Worm (Caenorhabditis elegans) whole organism, L3 larva: ENCODE measurements around the gene nhr-91.

ENCODE experiments used
- R02D3.7 ChIP-seq: fragments of 150-350 bp; optimal IDR thresholded peaks from 2 replicates; lab custom pipeline; 2014; ENCODE audit warnings: missing biosample characterization, missing genetic modification characterization
- ZK546.5 ChIP-seq: sonication (generic microtip); optimal IDR thresholded peaks from 2 replicates; lab custom pipeline; 2017; ENCODE audit warnings: missing biosample characterization, missing genetic modification characterization
- aly-2 ChIP-seq: fragments of 150-350 bp; optimal IDR thresholded peaks from 2 replicates; lab custom pipeline; 2014; ENCODE audit warnings: missing biosample characterization, missing genetic modification characterization
- ceh-16 ChIP-seq: sonication (generic microtip); optimal IDR thresholded peaks from 2 replicates; lab custom pipeline; 2017; ENCODE audit warnings: missing biosample characterization, missing genetic modification characterization
- ceh-28 ChIP-seq: fragments of 150-350 bp; optimal IDR thresholded peaks from 2 replicates; lab custom pipeline; 2014; ENCODE audit warnings: missing biosample characterization, missing genetic modification reagents, missing genetic modification characterization
- ceh-82 ChIP-seq: fragments of 150-350 bp; optimal IDR thresholded peaks from 2 replicates; lab custom pipeline; 2014; ENCODE audit warnings: missing biosample characterization, missing genetic modification characterization
- ceh-9 ChIP-seq: sonication (generic microtip); optimal IDR thresholded peaks from 2 replicates; lab custom pipeline; 2018; ENCODE audit warnings: missing biosample characterization, missing genetic modification characterization
- daf-12 ChIP-seq: fragments of 150-350 bp; optimal IDR thresholded peaks from 2 replicates; lab custom pipeline; 2014; ENCODE audit warnings: missing biosample characterization, missing genetic modification reagents, missing genetic modification characterization
- egl-5 ChIP-seq: fragments of 150-350 bp; optimal IDR thresholded peaks from 2 replicates; lab custom pipeline; 2017; ENCODE audit warnings: missing biosample characterization, missing genetic modification reagents, missing genetic modification characterization, inconsistent platforms
- elt-1 ChIP-seq: fragments of 150-350 bp; optimal IDR thresholded peaks from 2 replicates; lab custom pipeline; 2014; ENCODE audit warnings: missing biosample characterization, missing genetic modification characterization
- elt-2 ChIP-seq: sonication (generic microtip); optimal IDR thresholded peaks from 2 replicates; lab custom pipeline; 2016; ENCODE audit warnings: missing genetic modification reagents, mild to moderate bottlenecking, missing genetic modification characterization, missing compliant biosample characterization
- elt-3 ChIP-seq, 3 experiments: fragments of 150-350 bp in 1 of 3; sonication (generic microtip) in 2 of 3; optimal IDR thresholded peaks; 2 replicates in 2 of 3; 4 replicates in 1 of 3; lab custom pipeline; 2014 to 2017; ENCODE audit warnings: missing biosample characterization in 3 of 3, missing genetic modification characterization in 3 of 3
- eor-1 ChIP-seq, 2 experiments: fragments of 150-350 bp; optimal IDR thresholded peaks; 2 replicates each; lab custom pipeline; 2014 to 2018; ENCODE audit warnings: missing biosample characterization in 2 of 2, missing genetic modification characterization in 2 of 2
- fkh-10 ChIP-seq: sonication (generic microtip); optimal IDR thresholded peaks from 2 replicates; lab custom pipeline; 2017; ENCODE audit warnings: missing biosample characterization, missing genetic modification reagents, missing genetic modification characterization
- fkh-2 ChIP-seq: fragments of 150-350 bp; optimal IDR thresholded peaks from 2 replicates; lab custom pipeline; 2014; ENCODE audit warnings: missing biosample characterization, missing genetic modification reagents, missing genetic modification characterization
- fos-1 ChIP-seq: fragments of 150-350 bp; optimal IDR thresholded peaks from 2 replicates; lab custom pipeline; 2014; ENCODE audit warnings: missing biosample characterization, missing genetic modification characterization
- hmg-11 ChIP-seq: sonication (generic microtip); optimal IDR thresholded peaks from 2 replicates; lab custom pipeline; 2016; ENCODE audit warnings: missing genetic modification characterization, missing compliant biosample characterization
- jun-1 ChIP-seq: fragments of 150-350 bp; optimal IDR thresholded peaks from 2 replicates; lab custom pipeline; 2014; ENCODE audit warnings: missing biosample characterization, missing genetic modification reagents, missing genetic modification characterization
- lin-39 ChIP-seq: fragments of 150-350 bp; optimal IDR thresholded peaks from 2 replicates; lab custom pipeline; 2018; ENCODE audit warnings: missing biosample characterization, missing genetic modification reagents, missing genetic modification characterization
- lsy-12 ChIP-seq: sonication (generic microtip); optimal IDR thresholded peaks from 2 replicates; lab custom pipeline; 2016; ENCODE audit warnings: mild to moderate bottlenecking, missing genetic modification characterization, missing compliant biosample characterization
- nfya-1 ChIP-seq: sonication (generic microtip); optimal IDR thresholded peaks from 2 replicates; lab custom pipeline; 2017; ENCODE audit warnings: missing genetic modification characterization, mild to moderate bottlenecking, missing compliant biosample characterization, antibody characterized with exemption, moderate library complexity; ENCODE audit not compliant: insufficient read depth
- nhr-11 ChIP-seq: fragments of 150-350 bp; optimal IDR thresholded peaks from 2 replicates; lab custom pipeline; 2014; ENCODE audit warnings: missing biosample characterization, missing genetic modification characterization
- nhr-12 ChIP-seq: fragments of 150-350 bp; optimal IDR thresholded peaks from 2 replicates; lab custom pipeline; 2014; ENCODE audit warnings: missing biosample characterization, missing genetic modification characterization
- nhr-23 ChIP-seq: fragments of 150-350 bp; optimal IDR thresholded peaks from 2 replicates; lab custom pipeline; 2014; ENCODE audit warnings: missing biosample characterization, missing genetic modification reagents, missing genetic modification characterization
- nhr-237 ChIP-seq: fragments of 150-350 bp; optimal IDR thresholded peaks from 2 replicates; lab custom pipeline; 2014; ENCODE audit warnings: missing biosample characterization, missing genetic modification characterization
- nhr-25 ChIP-seq: sonication (generic microtip); optimal IDR thresholded peaks from 2 replicates; lab custom pipeline; 2017; ENCODE audit warnings: missing biosample characterization, missing genetic modification characterization
- nhr-28 ChIP-seq: fragments of 150-350 bp; optimal IDR thresholded peaks from 2 replicates; lab custom pipeline; 2014; ENCODE audit warnings: missing biosample characterization, missing genetic modification characterization
- nhr-43 ChIP-seq: sonication (generic microtip); optimal IDR thresholded peaks from 2 replicates; lab custom pipeline; 2016; ENCODE audit warnings: mild to moderate bottlenecking, missing genetic modification characterization, missing compliant biosample characterization; ENCODE audit not compliant: poor library complexity, severe bottlenecking
- nhr-67 ChIP-seq: fragments of 150-350 bp; optimal IDR thresholded peaks from 2 replicates; lab custom pipeline; 2014; ENCODE audit warnings: missing biosample characterization, missing genetic modification characterization
- nhr-76 ChIP-seq: fragments of 150-350 bp; sonication (generic microtip); optimal IDR thresholded peaks from 5 replicates; lab custom pipeline; 2014; ENCODE audit warnings: missing biosample characterization, missing genetic modification characterization
- nhr-77 ChIP-seq: fragments of 150-350 bp; optimal IDR thresholded peaks from 2 replicates; lab custom pipeline; 2014; ENCODE audit warnings: missing biosample characterization, missing genetic modification characterization
- pha-4 ChIP-seq: fragments of 150-350 bp; optimal IDR thresholded peaks from 2 replicates; lab custom pipeline; 2014; ENCODE audit warnings: missing biosample characterization, missing genetic modification reagents, missing genetic modification characterization
- pqm-1 ChIP-seq: fragments of 150-350 bp; optimal IDR thresholded peaks from 2 replicates; lab custom pipeline; 2017; ENCODE audit warnings: missing biosample characterization, missing genetic modification characterization, inconsistent platforms
- sea-2 ChIP-seq: fragments of 150-350 bp; sonication (generic microtip); optimal IDR thresholded peaks from 4 replicates; lab custom pipeline; 2014; ENCODE audit warnings: missing biosample characterization, missing genetic modification reagents, missing genetic modification characterization
- skn-1 ChIP-seq: fragments of 150-350 bp; optimal IDR thresholded peaks from 2 replicates; lab custom pipeline; 2014; ENCODE audit warnings: missing biosample characterization, missing genetic modification characterization
- tbx-2 ChIP-seq: sonication (generic microtip); optimal IDR thresholded peaks from 2 replicates; lab custom pipeline; 2016; ENCODE audit warnings: mild to moderate bottlenecking, missing genetic modification characterization, missing compliant biosample characterization
- unc-39 ChIP-seq: sonication (generic microtip); optimal IDR thresholded peaks from 4 replicates; lab custom pipeline; 2017; ENCODE audit warnings: missing biosample characterization, missing genetic modification characterization
- unc-62 ChIP-seq: fragments of 150-350 bp; sonication (generic microtip); optimal IDR thresholded peaks from 4 replicates; lab custom pipeline; 2014; ENCODE audit warnings: missing biosample characterization, missing genetic modification reagents, missing genetic modification characterization
- ztf-4 ChIP-seq: fragments of 150-350 bp; optimal IDR thresholded peaks from 2 replicates; lab custom pipeline; 2014; ENCODE audit warnings: missing biosample characterization, missing genetic modification characterization

The nhr-91 gene

DNA sequence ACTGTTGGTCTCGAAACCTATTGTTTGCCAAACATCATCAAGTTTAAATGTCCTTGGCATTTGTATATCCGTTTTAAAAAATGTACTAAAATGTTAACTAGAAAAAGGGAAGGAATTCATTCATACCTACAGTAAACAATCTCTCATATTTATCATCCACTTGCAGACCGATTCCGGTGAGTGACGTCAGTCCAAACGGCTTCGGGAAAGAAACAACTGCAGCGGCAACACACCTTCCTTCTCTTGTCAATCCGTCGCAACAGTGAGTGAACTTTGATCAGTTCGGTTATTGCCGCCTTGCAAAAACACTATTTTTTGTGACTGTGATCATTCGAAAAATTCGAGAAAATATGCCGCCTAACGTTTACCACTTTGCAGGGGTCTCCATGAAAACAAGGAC, 45.0 kb upstream of the nhr-91 start:
- TF ChIP-seq elt-1 (tag; lab: Kevin White, UChicago) (no peak), R02D3.7 (tag; lab: Kevin White, UChicago) (no peak), tbx-2 (tag; lab: Kevin White, UChicago) (no peak), nhr-76 (tag; lab: Kevin White, UChicago) (no peak), hmg-11 (tag; lab: Kevin White, UChicago) (no peak)
- TF ChIP-seq, all 47 proteins: peak for 0

DNA sequence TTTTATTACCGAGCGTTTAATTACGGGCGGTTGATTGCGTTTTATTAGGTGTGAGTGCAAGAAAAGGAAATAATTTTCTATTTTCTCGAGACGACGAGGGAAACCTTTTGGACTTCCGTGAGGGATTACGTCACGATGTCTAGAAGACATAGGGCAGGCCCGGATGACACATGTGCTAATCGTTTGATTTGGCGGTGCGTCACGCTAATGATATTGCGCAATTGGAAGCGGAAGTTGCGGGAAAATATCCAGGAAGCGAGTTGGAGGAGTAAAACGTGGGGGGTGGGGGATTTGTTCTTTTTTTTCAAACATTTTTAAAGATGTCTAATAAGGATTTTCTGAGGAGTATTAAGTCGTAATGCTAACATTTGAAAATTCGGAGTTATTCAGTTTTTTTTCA, 44.6 kb upstream of the nhr-91 start:
- TF ChIP-seq nhr-23 (tag; lab: Kevin White, UChicago) (peak; percentile 33), R02D3.7 (tag; lab: Kevin White, UChicago) (no peak), tbx-2 (tag; lab: Kevin White, UChicago) (peak; percentile 15)

DNA sequence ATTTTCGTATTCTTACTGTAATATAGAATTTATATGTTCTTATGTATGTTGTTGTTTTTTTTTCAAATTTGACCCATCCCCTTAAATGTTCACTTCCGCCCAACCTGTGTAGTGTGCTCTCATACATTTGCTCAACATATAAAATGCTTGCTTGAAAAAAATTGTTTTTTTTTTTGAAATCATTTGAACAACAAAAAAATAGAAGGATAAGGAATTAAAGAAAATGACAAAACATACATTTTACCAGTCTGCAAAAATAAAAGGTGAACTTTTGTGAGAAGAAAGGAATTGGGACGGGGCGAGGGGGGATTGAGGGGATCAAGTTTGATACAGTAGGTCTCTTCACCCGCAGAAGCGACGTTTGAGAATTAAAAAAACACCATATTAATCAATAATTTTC, 40.7 kb upstream of the nhr-91 start:
- TF ChIP-seq lsy-12 (tag; lab: Kevin White, UChicago) = peak; percentile 47
- peak; percentile 0 for TF ChIP-seq elt-2 (tag; lab: Kevin White, UChicago)
- TF ChIP-seq nfya-1 (tag; lab: Kevin White, UChicago) = no peak

DNA sequence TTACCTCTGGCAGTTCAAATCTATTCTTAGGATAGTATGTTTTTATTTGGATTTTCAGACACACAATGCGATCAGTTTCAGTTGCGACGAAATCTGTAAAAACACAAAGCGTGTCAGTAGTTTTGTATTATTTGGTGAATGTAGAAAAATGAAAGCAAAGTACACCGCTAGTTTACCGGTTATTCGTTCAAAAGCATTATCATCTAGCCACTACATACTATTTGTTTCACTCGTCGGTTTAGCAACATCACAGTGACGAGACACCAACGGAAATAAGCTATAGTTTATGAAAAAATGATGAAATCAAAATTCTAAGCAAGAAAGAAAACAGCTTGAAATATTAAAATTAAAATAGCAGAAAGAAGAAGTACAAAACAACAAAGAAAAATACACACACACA, 38.5 kb upstream of the nhr-91 start:
- TF ChIP-seq nhr-28 (tag; lab: Kevin White, UChicago) (no peak), ZK546.5 (tag; lab: Kevin White, UChicago) (no peak), nhr-12 (tag; lab: Kevin White, UChicago) (no peak), jun-1 (tag; lab: Kevin White, UChicago) (no peak), elt-1 (tag; lab: Kevin White, UChicago) (no peak)

DNA sequence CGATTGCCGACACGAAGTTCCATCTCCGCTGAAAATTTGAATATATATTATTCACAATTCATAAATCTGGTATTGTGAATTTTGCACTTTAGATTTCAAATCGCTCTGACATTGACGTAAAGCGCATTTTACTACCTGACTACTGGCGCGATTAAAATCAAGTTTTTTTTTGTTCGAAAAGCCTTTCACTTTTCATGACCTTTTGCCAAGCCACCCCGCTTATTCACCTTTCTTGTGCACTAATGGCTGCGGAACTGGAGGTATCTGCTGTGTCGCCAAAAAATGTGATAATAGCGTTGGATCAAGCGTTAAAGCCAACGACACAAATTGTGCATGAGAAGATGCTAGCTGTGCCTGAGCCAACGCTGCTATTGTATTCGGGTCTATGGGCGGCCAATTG, 36.2 kb upstream of the nhr-91 start:
- peak; percentile 33 for TF ChIP-seq nhr-23 (tag; lab: Kevin White, UChicago)
- TF ChIP-seq elt-3 (tag; optimal IDR thresholded peaks at IDR 0.05; lab: Kevin White, UChicago) = no peak
- no peak for TF ChIP-seq pha-4 (tag; lab: Kevin White, UChicago)
- TF ChIP-seq ceh-82 (tag; lab: Kevin White, UChicago) = no peak
- no peak for TF ChIP-seq nhr-67
- TF ChIP-seq nhr-11 = no peak
- TF ChIP-seq egl-5 (tag; lab: Kevin White, UChicago) = no peak
- TF ChIP-seq nhr-237 (tag; lab: Kevin White, UChicago) = no peak
- no peak for TF ChIP-seq nhr-43 (tag; lab: Kevin White, UChicago)
- TF ChIP-seq nfya-1 (tag; lab: Kevin White, UChicago) = peak; percentile 14
- TF ChIP-seq pqm-1 = no peak
- peak; percentile 90 for TF ChIP-seq nhr-25 (tag; lab: Kevin White, UChicago)
- no peak for TF ChIP-seq nhr-28 (tag; lab: Kevin White, UChicago)
- no peak for TF ChIP-seq nhr-77
- no peak for TF ChIP-seq R02D3.7 (tag; lab: Kevin White, UChicago)
- no peak for TF ChIP-seq lin-39 (tag; lab: Kevin White, UChicago)
- TF ChIP-seq ceh-9 = no peak
- TF ChIP-seq daf-12 (tag; lab: Kevin White, UChicago) = no peak
- TF ChIP-seq sea-2 (GFP tag; lab: Kevin White, UChicago) = no peak
- TF ChIP-seq ceh-16 (tag; lab: Kevin White, UChicago) = no peak
- no peak for TF ChIP-seq tbx-2 (tag; lab: Kevin White, UChicago)

DNA sequence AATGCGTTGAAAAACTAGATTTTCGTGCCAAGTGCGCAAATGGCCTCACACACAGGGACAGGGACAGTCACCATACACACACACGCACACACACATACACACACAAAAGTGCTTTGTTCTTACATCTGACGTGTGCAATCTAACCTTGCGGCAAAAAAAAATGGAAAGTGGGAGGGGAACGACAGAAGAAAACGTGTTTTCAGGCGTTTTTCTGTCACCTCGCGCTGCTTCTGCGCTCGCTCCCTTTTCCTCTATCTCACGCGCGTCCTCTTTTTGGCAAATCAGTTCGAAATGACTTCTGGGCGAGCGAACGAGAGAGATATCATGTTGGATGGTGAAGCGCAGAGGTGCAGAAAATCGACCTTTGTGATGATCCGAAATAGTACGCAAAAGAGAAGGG, 35.1 kb upstream of the nhr-91 start:
- peak; percentile 87 for TF ChIP-seq nhr-43 (tag; lab: Kevin White, UChicago)
- TF ChIP-seq eor-1 (tag; optimal IDR thresholded peaks at IDR 0.05; lab: Kevin White, UChicago) = no peak
- TF ChIP-seq unc-62 = peak; percentile 51
- no peak for TF ChIP-seq ceh-28 (tag; lab: Kevin White, UChicago)
- no peak for TF ChIP-seq aly-2 (tag; lab: Kevin White, UChicago)
- peak; percentile 2 for TF ChIP-seq fos-1 (tag; lab: Kevin White, UChicago)
- no peak for TF ChIP-seq lin-39 (tag; lab: Kevin White, UChicago)
- TF ChIP-seq skn-1 = no peak
- no peak for TF ChIP-seq nhr-12 (tag; lab: Kevin White, UChicago)
- TF ChIP-seq sea-2 (GFP tag; lab: Kevin White, UChicago) = no peak
- no peak for TF ChIP-seq unc-39 (tag; lab: Kevin White, UChicago)
- TF ChIP-seq jun-1 (tag; lab: Kevin White, UChicago) = no peak
- TF ChIP-seq ztf-4 (tag; lab: Kevin White, UChicago) = no peak
- no peak for TF ChIP-seq daf-12 (tag; lab: Kevin White, UChicago)
- no peak for TF ChIP-seq fkh-10 (GFP tag; lab: Kevin White, UChicago)
- TF ChIP-seq pha-4 (tag; lab: Kevin White, UChicago) = no peak
- TF ChIP-seq elt-1 (tag; lab: Kevin White, UChicago) = peak; percentile 64
- no peak for TF ChIP-seq nhr-11
- TF ChIP-seq egl-5 (tag; lab: Kevin White, UChicago) = no peak
- TF ChIP-seq elt-2 (tag; lab: Kevin White, UChicago) = peak; percentile 37
- peak; percentile 47 for TF ChIP-seq hmg-11 (tag; lab: Kevin White, UChicago)
- TF ChIP-seq fkh-2 = no peak
- no peak for TF ChIP-seq ceh-16 (tag; lab: Kevin White, UChicago)
- TF ChIP-seq tbx-2 (tag; lab: Kevin White, UChicago) = peak; percentile 47
- TF ChIP-seq nhr-77 = no peak
- TF ChIP-seq nhr-28 (tag; lab: Kevin White, UChicago) = no peak
- TF ChIP-seq ceh-82 (tag; lab: Kevin White, UChicago) = no peak
- no peak for TF ChIP-seq ZK546.5 (tag; lab: Kevin White, UChicago)
